Fruit fly (Drosophila melanogaster): Measurements from ENCODE around the gene CrebA.

Gene CrebA

dm6 chr3L:15565829-15566433 lies 30.7 kb downstream of the CrebA start, which contains the start of gene dop (continued):
- no peak for TF ChIP-seq CG18599 (GFP tag; optimal IDR thresholded peaks at IDR 0.05)
- TF ChIP-seq Kr (GFP tag; optimal IDR thresholded peaks at IDR 0.05): no peak
- no peak for TF ChIP-seq CG42726 (GFP tag; IDR thresholded peaks at IDR 0.05; ENCODE audit: partially characterized antibody)
- no peak for TF ChIP-seq insv (GFP tag; optimal IDR thresholded peaks at IDR 0.05)
- TF ChIP-seq HmgZ (tag; optimal IDR thresholded peaks at IDR 0.05): peak; percentile 15
- peak; percentile 64; the same call in 1 of the 2 replicates for TF ChIP-seq Bgb (GFP tag; IDR thresholded peaks at IDR 0.05; ENCODE audit: partially characterized antibody)
- no peak for TF ChIP-seq Sox100B (GFP tag; optimal IDR thresholded peaks at IDR 0.05)
- no peak for TF ChIP-seq Dek (tag; optimal IDR thresholded peaks at IDR 0.05)
- TF ChIP-seq Deaf1 (tag; optimal IDR thresholded peaks at IDR 0.05): no peak
- TF ChIP-seq lola (GFP tag; optimal IDR thresholded peaks at IDR 0.05): no peak
- TF ChIP-seq Tbp (GFP tag; optimal IDR thresholded peaks at IDR 0.05): no peak
- TF ChIP-seq Opbp (GFP tag; IDR thresholded peaks at IDR 0.05; ENCODE audit: partially characterized antibody): peak; percentile 50; the same call in 1 of the 3 replicates
- peak; percentile 27 for TF ChIP-seq Sry-β (GFP tag; optimal IDR thresholded peaks at IDR 0.05)
- peak; percentile 72 for TF ChIP-seq gfzf (GFP tag; optimal IDR thresholded peaks at IDR 0.05)
- TF ChIP-seq CG12236 (GFP tag; optimal IDR thresholded peaks at IDR 0.05): no peak
- peak; percentile 80 for TF ChIP-seq pzg (GFP tag; optimal IDR thresholded peaks at IDR 0.05)
- no peak for TF ChIP-seq pfk (GFP tag; optimal IDR thresholded peaks at IDR 0.05)
- TF ChIP-seq chn (GFP tag; optimal IDR thresholded peaks at IDR 0.05): peak; percentile 14
- TF ChIP-seq Sin3A (optimal IDR thresholded peaks at IDR 0.05): peak; percentile 55
- peak; percentile 59 for TF ChIP-seq trem (tag; optimal IDR thresholded peaks at IDR 0.05)
- TF ChIP-seq CG10267 (tag; optimal IDR thresholded peaks at IDR 0.05): peak; percentile 54
- peak; percentile 82 for TF ChIP-seq CG3995 (GFP tag; optimal IDR thresholded peaks at IDR 0.05)
- TF ChIP-seq ind (GFP tag; optimal IDR thresholded peaks at IDR 0.05): peak; percentile 12
- TF ChIP-seq fd96Cb (tag; optimal IDR thresholded peaks at IDR 0.05): no peak
- peak; percentile 88 for TF ChIP-seq E2f2 (GFP tag; IDR thresholded peaks at IDR 0.05)
- TF ChIP-seq CG2678 (tag; optimal IDR thresholded peaks at IDR 0.05): no peak
- peak; percentile 31 for TF ChIP-seq Camta (GFP tag; optimal IDR thresholded peaks at IDR 0.05)
- TF ChIP-seq CG43689 (GFP tag; IDR thresholded peaks at IDR 0.05): no peak
- TF ChIP-seq zen (tag; optimal IDR thresholded peaks at IDR 0.05): no peak
- no peak for TF ChIP-seq Lim3 (GFP tag; IDR thresholded peaks at IDR 0.05)
- no peak for TF ChIP-seq Max (GFP tag; optimal IDR thresholded peaks at IDR 0.05)
- no peak for TF ChIP-seq slp2 (GFP tag; optimal IDR thresholded peaks at IDR 0.05)
- no peak for TF ChIP-seq tap (tag; optimal IDR thresholded peaks at IDR 0.05)
- TF ChIP-seq CG10431 (GFP tag; optimal IDR thresholded peaks at IDR 0.05): no peak
- no peak for TF ChIP-seq Fer1 (GFP tag; optimal IDR thresholded peaks at IDR 0.05)
- no peak for TF ChIP-seq stc (GFP tag; IDR thresholded peaks at IDR 0.05)
- no peak for TF ChIP-seq tll (GFP tag; optimal IDR thresholded peaks at IDR 0.05)
- no peak for TF ChIP-seq TFAM (GFP tag; optimal IDR thresholded peaks at IDR 0.05)
- TF ChIP-seq jumu (GFP tag; optimal IDR thresholded peaks at IDR 0.05): peak; percentile 26
- TF ChIP-seq CG13296 (GFP tag; optimal IDR thresholded peaks at IDR 0.05): no peak
- no peak for TF ChIP-seq sc (optimal IDR thresholded peaks at IDR 0.05)
- no peak for TF ChIP-seq sc (GFP tag; optimal IDR thresholded peaks at IDR 0.05)
- TF ChIP-seq B-H1 (GFP tag; IDR thresholded peaks at IDR 0.05): no peak
- TF ChIP-seq sqz (GFP tag; optimal IDR thresholded peaks at IDR 0.05): no peak
- no peak for TF ChIP-seq gt (GFP tag; IDR thresholded peaks at IDR 0.05)
- no peak for TF ChIP-seq eyg (GFP tag; optimal IDR thresholded peaks at IDR 0.05)
- TF ChIP-seq Trl (optimal IDR thresholded peaks at IDR 0.05): no peak
- peak; percentile 15 for TF ChIP-seq Trl (GFP tag; optimal IDR thresholded peaks at IDR 0.05)
- no peak for TF ChIP-seq CG9609 (GFP tag; optimal IDR thresholded peaks at IDR 0.05)
- peak; percentile 13 for TF ChIP-seq CG18764 (GFP tag; optimal IDR thresholded peaks at IDR 0.05)
- TF ChIP-seq CG14667 (GFP tag; IDR thresholded peaks at IDR 0.05): no peak

All from whole organism, embryonic.